Worm (Caenorhabditis elegans): ENCODE results near the gene K01A2.4.

ce11 chrII:273872-274271, 33.4 kb upstream of the K01A2.4 start, which contains the start of gene B0432.7:
- TF ChIP-seq ztf-11 (tag; optimal IDR thresholded peaks at IDR 0.05), result no peak
- no peak for TF ChIP-seq nhr-237 (tag; optimal IDR thresholded peaks at IDR 0.05)
